Fruit fly (Drosophila melanogaster): ENCODE data around the gene CG1523.

- TF ChIP-seq Jra (GFP tag; optimal IDR thresholded peaks at IDR 0.05) (no peak), Dfd (GFP tag; optimal IDR thresholded peaks at IDR 0.05) (no peak), fru (GFP tag; optimal IDR thresholded peaks at IDR 0.05) (peak; percentile 24), psq (GFP tag; optimal IDR thresholded peaks at IDR 0.05) (peak; percentile 5), pan (optimal IDR thresholded peaks at IDR 0.05) (no peak), HLH106 (tag; optimal IDR thresholded peaks at IDR 0.05) (peak; percentile 39), Myc (optimal IDR thresholded peaks at IDR 0.05) (peak; percentile 77), CrebA (GFP tag; optimal IDR thresholded peaks at IDR 0.05; ENCODE audit: borderline replicate concordance) (no peak), rgr (GFP tag; optimal IDR thresholded peaks at IDR 0.05) (peak; percentile 25), dl (GFP tag; optimal IDR thresholded peaks at IDR 0.05; ENCODE audit: insufficient read depth in 1 of 2, partially characterized antibody in 2 of 2) (no peak)
Measured at dm6 chr3R:28844611-28845376, 25.3 kb upstream of the CG1523 start, which contains the start of the genes Apc and spg.
